Fruit fly (Drosophila melanogaster): ENCODE data around the gene Shawl.
A peak's percentile ranks its signal among the peaks of the same experiment; 100 is the strongest.

Shawl gene

dm6 chr2L:9430992-9431602, 16.1 kb upstream of the Shawl start, which contains the start of the genes FucTB and scat (continued):
- TF ChIP-seq Bteb2 (GFP tag; optimal IDR thresholded peaks at IDR 0.05) (peak; percentile 31), so (GFP tag; IDR thresholded peaks at IDR 0.05) (peak; percentile 78; the same call in 1 of the 3 replicates), CG7786 (GFP tag; optimal IDR thresholded peaks at IDR 0.05) (peak; percentile 44), CG10462 (GFP tag; optimal IDR thresholded peaks at IDR 0.05) (peak; percentile 76), ash1 (GFP tag; optimal IDR thresholded peaks at IDR 0.05) (no peak), scrt (GFP tag; optimal IDR thresholded peaks at IDR 0.05) (peak; percentile 66), gro (GFP tag; optimal IDR thresholded peaks at IDR 0.05) (peak; percentile 7), Camta (GFP tag; optimal IDR thresholded peaks at IDR 0.05) (peak; percentile 22), pita (GFP tag; optimal IDR thresholded peaks at IDR 0.05) (no peak), Lim3 (GFP tag; IDR thresholded peaks at IDR 0.05) (peak; percentile 76), CG7372 (GFP tag; IDR thresholded peaks at IDR 0.05) (peak; percentile 91), usp (GFP tag; optimal IDR thresholded peaks at IDR 0.05) (no peak), CG12155 (GFP tag; optimal IDR thresholded peaks at IDR 0.05) (peak; percentile 88), CG14667 (GFP tag; IDR thresholded peaks at IDR 0.05) (peak; percentile 89), Max (GFP tag; optimal IDR thresholded peaks at IDR 0.05) (peak; percentile 65), Drgx (GFP tag; IDR thresholded peaks at IDR 0.05) (peak; percentile 56), corto (GFP tag; optimal IDR thresholded peaks at IDR 0.05) (peak; percentile 39), CG10267 (tag; optimal IDR thresholded peaks at IDR 0.05) (peak; percentile 97), CG11560 (tag; IDR thresholded peaks at IDR 0.05) (peak; percentile 84), unpg (GFP tag; optimal IDR thresholded peaks at IDR 0.05) (peak; percentile 84), pum (GFP tag; optimal IDR thresholded peaks at IDR 0.05) (peak; percentile 71), CG12219 (GFP tag; optimal IDR thresholded peaks at IDR 0.05) (peak; percentile 2), CG9932 (GFP tag; IDR thresholded peaks at IDR 0.05) (peak; percentile 97), Scr (GFP tag; IDR thresholded peaks at IDR 0.05; ENCODE audit: partially characterized antibody) (peak; percentile 32; the same call in 1 of the 2 replicates), Fer1 (GFP tag; optimal IDR thresholded peaks at IDR 0.05) (peak; percentile 86), sima (GFP tag; optimal IDR thresholded peaks at IDR 0.05) (no peak), BtbVII (GFP tag; optimal IDR thresholded peaks at IDR 0.05) (peak; percentile 77), her (GFP tag; optimal IDR thresholded peaks at IDR 0.05) (no peak), CG11456 (GFP tag; IDR thresholded peaks at IDR 0.05) (peak; percentile 94), CG15269 (tag; optimal IDR thresholded peaks at IDR 0.05) (peak; percentile 88), CG6689 (GFP tag; IDR thresholded peaks at IDR 0.05) (peak; percentile 94), crc (GFP tag; optimal IDR thresholded peaks at IDR 0.05) (no peak), CG11247 (GFP tag; IDR thresholded peaks at IDR 0.05) (peak; percentile 91), CkIIα-i1 (GFP tag; IDR thresholded peaks at IDR 0.05) (no peak), Dref (GFP tag; IDR thresholded peaks at IDR 0.05) (0 out of 2 replicates have a peak, but pooled peaks have one; percentile 38), Ada2b (GFP tag; IDR thresholded peaks at IDR 0.05) (peak; percentile 86), Sox100B (GFP tag; optimal IDR thresholded peaks at IDR 0.05) (peak; percentile 87), NC2α (GFP tag; optimal IDR thresholded peaks at IDR 0.05) (no peak), gt (GFP tag; IDR thresholded peaks at IDR 0.05) (peak; percentile 89), Elba2 (GFP tag; optimal IDR thresholded peaks at IDR 0.05) (peak; percentile 68), fru (optimal IDR thresholded peaks at IDR 0.05) (no peak), fd3F (GFP tag; optimal IDR thresholded peaks at IDR 0.05) (peak; percentile 89), cg (GFP tag; optimal IDR thresholded peaks at IDR 0.05) (no peak), CG3995 (GFP tag; optimal IDR thresholded peaks at IDR 0.05) (peak; percentile 34), ac (GFP tag; optimal IDR thresholded peaks at IDR 0.05) (peak; percentile 20), Mad (GFP tag; optimal IDR thresholded peaks at IDR 0.05) (peak; percentile 71), dm (GFP tag; optimal IDR thresholded peaks at IDR 0.05) (peak; percentile 43), CG33557 (GFP tag; optimal IDR thresholded peaks at IDR 0.05) (peak; percentile 86), B-H2 (GFP tag; optimal IDR thresholded peaks at IDR 0.05) (peak; percentile 89), CG6272 (GFP tag; IDR thresholded peaks at IDR 0.05) (peak; percentile 94), toy (GFP tag; IDR thresholded peaks at IDR 0.05) (peak; percentile 71), kni (GFP tag; optimal IDR thresholded peaks at IDR 0.05) (peak; percentile 16)
